Worm (Caenorhabditis elegans): ENCODE measurements around the gene srbc-13.

DNA sequence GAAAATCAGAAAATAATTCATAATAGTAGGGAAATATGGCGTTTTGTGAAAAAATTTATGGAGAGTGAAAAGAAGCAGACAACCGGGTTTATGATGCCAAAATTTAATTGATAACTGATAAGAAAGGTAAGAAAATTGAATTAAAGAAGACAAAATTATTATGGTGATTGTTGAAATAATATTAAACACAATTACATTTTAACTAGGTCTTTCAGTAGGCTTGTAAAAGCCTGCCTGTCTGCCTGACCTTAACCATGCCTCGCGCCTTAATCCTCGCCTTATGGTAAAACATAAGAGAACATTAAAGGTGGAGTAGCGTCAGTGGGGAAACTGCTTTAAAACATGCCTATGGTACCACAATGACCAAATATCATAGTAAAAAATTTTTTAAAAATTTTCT lies 30.9 kb downstream of the srbc-13 start, which contains the start of gene T02B11.8:
- TF ChIP-seq klf-2 (GFP tag; conservative IDR thresholded peaks at IDR 0.05) (no peak), tab-1 (GFP tag; IDR thresholded peaks at IDR 0.05) (no peak), ref-1 (GFP tag; conservative IDR thresholded peaks at IDR 0.05) (no peak), med-1 (GFP tag; optimal IDR thresholded peaks at IDR 0.05; ENCODE audit: insufficient read depth) (no peak), T22C8.4 (GFP tag; IDR thresholded peaks at IDR 0.05) (no peak), flt-1 (GFP tag; IDR thresholded peaks at IDR 0.05) (no peak)

Measured in whole organism, midembryonic.